Worm (Caenorhabditis elegans) whole organism, late embryonic: ENCODE results near the gene cyp-37B1.

Experiments
- ceh-22 ChIP-seq: sonication (generic microtip); optimal IDR thresholded peaks from 2 replicates; lab custom pipeline; 2017; ENCODE audit warnings: missing biosample characterization, missing genetic modification characterization
- ceh-45 ChIP-seq: fragments of 200-800 bp; sonication (Bioruptor generic); IDR thresholded peaks from 2 replicates; pipeline ENCODE4 v1.3.6; 2022; ENCODE audit warnings: missing genetic modification reagents, missing genetic modification characterization, missing compliant biosample characterization
- dve-1 ChIP-seq: sonication (generic microtip); optimal IDR thresholded peaks from 2 replicates; lab custom pipeline; 2017; ENCODE audit warnings: antibody characterized with exemption, mild to moderate bottlenecking, missing genetic modification characterization, missing compliant biosample characterization
- elt-2 ChIP-seq: sonication (generic microtip); optimal IDR thresholded peaks from 2 replicates; lab custom pipeline; 2016; ENCODE audit warnings: missing genetic modification reagents, missing genetic modification characterization, missing compliant biosample characterization
- fkh-10 ChIP-seq: fragments of 150-350 bp; optimal IDR thresholded peaks from 2 replicates; lab custom pipeline; 2014; ENCODE audit warnings: missing biosample characterization, missing genetic modification reagents, missing genetic modification characterization
- gmeb-2 ChIP-seq: sonication (generic microtip); optimal IDR thresholded peaks from 2 replicates; lab custom pipeline; 2016; ENCODE audit warnings: missing genetic modification characterization, inconsistent platforms, missing compliant biosample characterization
- hlh-13 ChIP-seq: fragments of 200-800 bp; sonication (Bioruptor generic); optimal IDR thresholded peaks from 2 replicates; lab custom pipeline; 2018; ENCODE audit warnings: mild to moderate bottlenecking, missing genetic modification characterization, missing compliant biosample characterization
- hlh-30 ChIP-seq: sonication (generic microtip); optimal IDR thresholded peaks from 2 replicates; lab custom pipeline; 2017; ENCODE audit warnings: antibody characterized with exemption, missing genetic modification characterization, missing compliant biosample characterization; ENCODE audit not compliant: insufficient read depth
- lin-11 ChIP-seq: fragments of 200-800 bp; sonication (Bioruptor generic); optimal IDR thresholded peaks from 2 replicates; lab custom pipeline; 2018; ENCODE audit warnings: mild to moderate bottlenecking, missing genetic modification characterization, missing compliant biosample characterization
- nhr-11 ChIP-seq: fragments of 150-350 bp; optimal IDR thresholded peaks from 2 replicates; lab custom pipeline; 2014; ENCODE audit warnings: missing biosample characterization, missing genetic modification characterization
- pag-3 ChIP-seq: sonication (generic microtip); optimal IDR thresholded peaks from 2 replicates; lab custom pipeline; 2016; ENCODE audit warnings: missing compliant biosample characterization, missing genetic modification characterization, borderline replicate concordance
- pha-4 ChIP-seq: fragments of 150-350 bp; optimal IDR thresholded peaks from 2 replicates; lab custom pipeline; 2018; ENCODE audit warnings: missing biosample characterization, missing genetic modification reagents, missing genetic modification characterization
- sox-4 ChIP-seq: sonication (generic microtip); optimal IDR thresholded peaks from 2 replicates; lab custom pipeline; 2017; ENCODE audit warnings: mild to moderate bottlenecking, missing genetic modification characterization, inconsistent platforms, missing compliant biosample characterization
- unc-55 ChIP-seq: sonication (generic microtip); optimal IDR thresholded peaks from 2 replicates; lab custom pipeline; 2017; ENCODE audit warnings: missing biosample characterization, missing genetic modification reagents, missing genetic modification characterization

ce11 chrV:16285794-16286193, 7.9 kb downstream of the cyp-37B1 start, which contains the start of gene F28G4.4:
- TF ChIP-seq pha-4 (no peak), nhr-11 (tag; lab: Kevin White, UChicago) (no peak), dve-1 (tag; lab: Kevin White, UChicago) (no peak), elt-2 (no peak), lin-11 (tag; lab: Kevin White, UChicago) (no peak), fkh-10 (no peak), ceh-22 (tag; lab: Kevin White, UChicago) (no peak), hlh-30 (tag; lab: Kevin White, UChicago) (no peak), ceh-45 (GFP tag; lab: Robert Waterston, UW) (no peak), gmeb-2 (tag; lab: Kevin White, UChicago) (no peak), pag-3 (tag; lab: Kevin White, UChicago) (no peak), unc-55 (GFP tag; lab: Kevin White, UChicago) (no peak), hlh-13 (GFP tag; lab: Kevin White, UChicago) (no peak), sox-4 (tag; lab: Kevin White, UChicago) (no peak)
